Worm (Caenorhabditis elegans) whole organism, midembryonic: ENCODE measurements around the gene snap-29.

Experiments
- T22C8.4 ChIP-seq: fragments of 200-800 bp; sonication (Bioruptor generic); IDR thresholded peaks from 2 replicates; pipeline ENCODE4 v1.3.6; 2022; ENCODE audit warnings: missing genetic modification characterization, missing compliant biosample characterization
- flt-1 ChIP-seq: fragments of 200-800 bp; sonication (Bioruptor generic); IDR thresholded peaks from 2 replicates; pipeline ENCODE4 v1.3.6; 2022; ENCODE audit warnings: missing genetic modification characterization, missing compliant biosample characterization
- klf-2 ChIP-seq: fragments of 200-800 bp; sonication (Bioruptor generic); conservative IDR thresholded peaks from 2 replicates; pipeline ENCODE4 v1.3.6; 2022; ENCODE audit warnings: missing genetic modification reagents, missing genetic modification characterization, missing compliant biosample characterization
- ref-1 ChIP-seq: fragments of 200-800 bp; sonication (Bioruptor generic); conservative IDR thresholded peaks from 2 replicates; pipeline ENCODE4 v1.3.6; 2022; ENCODE audit warnings: missing genetic modification reagents, missing genetic modification characterization, missing compliant biosample characterization

DNA sequence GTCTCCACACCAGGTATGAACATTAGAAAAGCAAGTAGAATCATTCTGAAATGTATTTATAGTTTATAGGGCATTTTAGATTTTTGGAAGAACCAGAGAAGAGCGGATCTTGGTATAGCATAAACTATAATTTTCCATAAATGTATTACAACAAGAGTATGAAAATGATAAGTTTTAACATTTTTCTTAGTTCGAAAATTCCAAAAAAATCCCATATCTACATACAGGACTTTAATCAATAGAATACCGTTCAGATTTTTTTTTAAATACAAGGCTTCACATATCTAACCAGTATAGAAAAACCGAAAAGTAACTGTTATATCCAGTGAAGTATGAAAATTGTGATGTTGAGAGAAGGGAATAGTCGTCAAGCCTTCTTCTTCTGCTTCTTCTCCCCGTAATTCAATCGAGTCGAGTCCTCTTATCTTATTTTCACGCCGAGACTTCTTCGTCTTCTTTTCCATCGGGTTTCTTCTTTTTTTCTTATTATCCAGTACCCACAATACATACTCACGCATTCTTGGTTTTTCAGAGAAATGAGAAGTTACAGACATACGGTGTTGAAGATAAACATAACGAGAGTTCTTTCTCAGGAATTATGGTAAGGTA lies 32.2 kb upstream of the snap-29 start, which contains the start of gene ZK370.6:
- TF ChIP-seq ref-1 (GFP tag; lab: Robert Waterston, UW), result no peak
- no peak for TF ChIP-seq klf-2 (GFP tag; lab: Robert Waterston, UW)
- no peak for TF ChIP-seq flt-1 (GFP tag; lab: Robert Waterston, UW)
- no peak for TF ChIP-seq T22C8.4 (GFP tag; lab: Robert Waterston, UW)
